Worm (Caenorhabditis elegans) whole organism, mixed stage, embryonic: ENCODE results near the gene C45G9.14.

Source experiments
- ceh-83 ChIP-seq: fragments of 200-800 bp; sonication (Bioruptor generic); optimal IDR thresholded peaks from 2 replicates; lab custom pipeline; 2018; ENCODE audit warnings: mild to moderate bottlenecking, missing genetic modification characterization, missing compliant biosample characterization
- elt-1 ChIP-seq: sonication (generic microtip); optimal IDR thresholded peaks from 2 replicates; lab custom pipeline; 2017; ENCODE audit warnings: missing genetic modification characterization, mild to moderate bottlenecking, missing compliant biosample characterization, antibody characterized with exemption, moderate library complexity, borderline replicate concordance; ENCODE audit not compliant: insufficient read depth
- elt-3 ChIP-seq: fragments of 150-350 bp; optimal IDR thresholded peaks from 2 replicates; lab custom pipeline; 2014; ENCODE audit warnings: missing biosample characterization, missing genetic modification characterization
- lin-32 ChIP-seq: fragments of 200-800 bp; sonication (Bioruptor generic); optimal IDR thresholded peaks from 2 replicates; lab custom pipeline; 2018; ENCODE audit warnings: mild to moderate bottlenecking, missing genetic modification characterization, missing compliant biosample characterization
- mep-1 ChIP-seq: fragments of 150-350 bp; optimal IDR thresholded peaks from 2 replicates; lab custom pipeline; 2017; ENCODE audit warnings: missing biosample characterization, missing genetic modification reagents, missing genetic modification characterization, inconsistent platforms
- nhr-2 ChIP-seq: fragments of 150-350 bp; optimal IDR thresholded peaks from 2 replicates; lab custom pipeline; 2014; ENCODE audit warnings: missing biosample characterization, missing genetic modification characterization
- nhr-237 ChIP-seq: fragments of 150-350 bp; optimal IDR thresholded peaks from 2 replicates; lab custom pipeline; 2014; ENCODE audit warnings: missing biosample characterization, missing genetic modification characterization
- pha-4 ChIP-seq: fragments of 150-350 bp; optimal IDR thresholded peaks from 2 replicates; lab custom pipeline; 2018; ENCODE audit warnings: missing biosample characterization, missing genetic modification reagents, missing genetic modification characterization
- unc-39 ChIP-seq: fragments of 150-350 bp; optimal IDR thresholded peaks from 2 replicates; lab custom pipeline; 2014; ENCODE audit warnings: missing biosample characterization, missing genetic modification characterization
- unc-62 ChIP-seq: fragments of 150-350 bp; optimal IDR thresholded peaks from 2 replicates; lab custom pipeline; 2014; ENCODE audit warnings: missing biosample characterization, missing genetic modification reagents, missing genetic modification characterization
- ztf-11 ChIP-seq: fragments of 150-350 bp; optimal IDR thresholded peaks from 2 replicates; lab custom pipeline; 2014; ENCODE audit warnings: missing biosample characterization, missing genetic modification characterization

ce11 chrIII:5017550-5017949 lies 27.3 kb upstream of the C45G9.14 start, which contains the start of gene larp-1:
- TF ChIP-seq unc-62 (no peak), nhr-237 (tag; lab: Kevin White, UChicago) (no peak), ceh-83 (GFP tag; lab: Kevin White, UChicago) (no peak), lin-32 (no peak), mep-1 (tag; lab: Kevin White, UChicago) (no peak), ztf-11 (tag; lab: Kevin White, UChicago) (no peak), unc-39 (tag; lab: Kevin White, UChicago) (no peak), pha-4 (tag; lab: Kevin White, UChicago) (no peak), nhr-2 (tag; lab: Kevin White, UChicago) (no peak), elt-3 (no peak), elt-1 (tag; lab: Kevin White, UChicago) (no peak)
